Worm (Caenorhabditis elegans) whole organism, L4 larva: ENCODE results near the gene pag-3.

ENCODE experiments used
- F37D6.2 ChIP-seq: sonication (generic microtip); optimal IDR thresholded peaks from 2 replicates; lab custom pipeline; 2016; ENCODE audit warnings: mild to moderate bottlenecking, missing genetic modification characterization, missing compliant biosample characterization
- T20F7.1 ChIP-seq: fragments of 200-800 bp; sonication (Bioruptor generic); optimal IDR thresholded peaks from 2 replicates; lab custom pipeline; 2018; ENCODE audit warnings: mild to moderate bottlenecking, missing genetic modification characterization, missing compliant biosample characterization
- Y105C5A.15 ChIP-seq: fragments of 200-800 bp; sonication (Bioruptor generic); IDR thresholded peaks from 2 replicates; pipeline ENCODE4 v1.3.6; 2022; ENCODE audit warnings: missing genetic modification characterization, missing compliant biosample characterization
- ZK337.2 ChIP-seq: fragments of 200-800 bp; sonication (Bioruptor generic); IDR thresholded peaks from 2 replicates; pipeline ENCODE4 v1.3.6; 2022; ENCODE audit warnings: missing genetic modification reagents, missing genetic modification characterization, missing compliant biosample characterization
- aha-1 ChIP-seq: fragments of 150-350 bp; peaks from one replicate; lab custom pipeline; 2014; ENCODE audit warnings: missing biosample characterization, missing genetic modification characterization
- daf-16 ChIP-seq, 3 experiments: sonication (generic microtip); optimal IDR thresholded peaks; 2 replicates each; lab custom pipeline; 2016 to 2017; ENCODE audit warnings: missing genetic modification characterization in 3 of 3, missing genetic modification reagents in 3 of 3, mild to moderate bottlenecking in 2 of 3, missing compliant biosample characterization in 2 of 3, missing biosample characterization in 1 of 3, moderate library complexity in 1 of 3
- daf-8 ChIP-seq: fragments of 200-800 bp; sonication (Bioruptor generic); IDR thresholded peaks from 2 replicates; pipeline ENCODE4 v1.3.6; 2022; ENCODE audit warnings: missing genetic modification characterization, missing compliant biosample characterization
- dmd-6 ChIP-seq: fragments of 200-800 bp; sonication (Bioruptor generic); IDR thresholded peaks from 2 replicates; pipeline ENCODE4 v1.3.6; 2022; ENCODE audit warnings: missing genetic modification reagents, missing genetic modification characterization, missing compliant biosample characterization
- duxl-1 ChIP-seq: sonication (generic microtip); optimal IDR thresholded peaks from 2 replicates; lab custom pipeline; 2016; ENCODE audit warnings: mild to moderate bottlenecking, missing genetic modification characterization, moderate library complexity, missing compliant biosample characterization; ENCODE audit not compliant: poor library complexity
- dve-1 ChIP-seq: sonication (generic microtip); optimal IDR thresholded peaks from 2 replicates; lab custom pipeline; 2017; ENCODE audit warnings: antibody characterized with exemption, mild to moderate bottlenecking, missing genetic modification characterization, missing compliant biosample characterization; ENCODE audit not compliant: insufficient read depth
- egl-27 ChIP-seq: sonication (generic microtip); optimal IDR thresholded peaks from 3 replicates; lab custom pipeline; 2017; ENCODE audit warnings: missing biosample characterization, missing genetic modification reagents, missing genetic modification characterization
- hif-1 ChIP-seq, 2 experiments: sonication (generic microtip); optimal IDR thresholded peaks; 2 replicates each; lab custom pipeline; 2016 to 2017; ENCODE audit warnings: missing compliant biosample characterization in 2 of 2, missing genetic modification characterization in 2 of 2, missing genetic modification reagents in 2 of 2, missing genotype in 2 of 2, mild to moderate bottlenecking in 1 of 2
- hlh-11 ChIP-seq: fragments of 200-800 bp; sonication (Bioruptor generic); optimal IDR thresholded peaks from 2 replicates; lab custom pipeline; 2018; ENCODE audit warnings: mild to moderate bottlenecking, missing genetic modification characterization, missing compliant biosample characterization
- hlh-30 ChIP-seq: sonication (generic microtip); optimal IDR thresholded peaks from 2 replicates; lab custom pipeline; 2017; ENCODE audit warnings: antibody characterized with exemption, mild to moderate bottlenecking, missing genetic modification characterization, missing compliant biosample characterization; ENCODE audit not compliant: insufficient read depth
- hmg-1.1 ChIP-seq: fragments of 200-800 bp; sonication (Bioruptor generic); IDR thresholded peaks from 2 replicates; pipeline ENCODE4 v1.3.6; 2022; ENCODE audit warnings: missing genetic modification reagents, missing genetic modification characterization, missing compliant biosample characterization
- lin-1 ChIP-seq: fragments of 200-800 bp; sonication (Bioruptor generic); IDR thresholded peaks from 2 replicates; pipeline ENCODE4 v1.3.6; 2022; ENCODE audit warnings: missing genetic modification reagents, missing genetic modification characterization, missing compliant biosample characterization
- lin-38 ChIP-seq: fragments of 200-800 bp; sonication (Bioruptor generic); IDR thresholded peaks from 2 replicates; pipeline ENCODE4 v1.3.6; 2022; ENCODE audit warnings: missing genetic modification reagents, missing genetic modification characterization, missing compliant biosample characterization
- lsy-2 ChIP-seq, 2 experiments: fragments of 150-350 bp in 1 of 2; sonication (generic microtip) in 1 of 2; optimal IDR thresholded peaks; 2 replicates each; lab custom pipeline; 2014 to 2017; ENCODE audit warnings: missing biosample characterization in 2 of 2, missing genetic modification characterization in 2 of 2
- madf-9 ChIP-seq: fragments of 200-800 bp; sonication (Bioruptor generic); conservative IDR thresholded peaks from 2 replicates; pipeline ENCODE4 v1.3.6; 2022; ENCODE audit warnings: missing genetic modification reagents, missing genetic modification characterization, missing compliant biosample characterization
- mep-1 ChIP-seq: fragments of 150-350 bp; sonication (generic microtip); optimal IDR thresholded peaks from 3 replicates; lab custom pipeline; 2014; ENCODE audit warnings: missing biosample characterization, missing genetic modification characterization
- mes-2 ChIP-seq: sonication (generic microtip); optimal IDR thresholded peaks from 2 replicates; lab custom pipeline; 2016; ENCODE audit warnings: missing genotype, mild to moderate bottlenecking, missing genetic modification characterization, missing compliant biosample characterization; ENCODE audit not compliant: poor library complexity, severe bottlenecking
- mxl-2 ChIP-seq: fragments of 200-800 bp; sonication (Bioruptor generic); conservative IDR thresholded peaks from 2 replicates; pipeline ENCODE4 v1.3.6; 2022; ENCODE audit warnings: missing genetic modification reagents, missing genetic modification characterization, missing compliant biosample characterization
- mxl-3 ChIP-seq: fragments of 200-800 bp; sonication (Bioruptor generic); optimal IDR thresholded peaks from 2 replicates; lab custom pipeline; 2018; ENCODE audit warnings: mild to moderate bottlenecking, missing genetic modification characterization, missing compliant biosample characterization
- nhr-10 ChIP-seq: fragments of 150-350 bp; optimal IDR thresholded peaks from 2 replicates; lab custom pipeline; 2014; ENCODE audit warnings: missing biosample characterization, missing genetic modification characterization
- nhr-102 ChIP-seq: sonication (generic microtip); optimal IDR thresholded peaks from 2 replicates; lab custom pipeline; 2016; ENCODE audit warnings: mild to moderate bottlenecking, missing genetic modification characterization, moderate library complexity, missing compliant biosample characterization
- nhr-25 ChIP-seq: sonication (generic microtip); optimal IDR thresholded peaks from 2 replicates; lab custom pipeline; 2017; ENCODE audit warnings: missing genetic modification characterization, mild to moderate bottlenecking, missing compliant biosample characterization, antibody characterized with exemption, moderate library complexity, borderline replicate concordance; ENCODE audit not compliant: insufficient read depth
- nhr-28 ChIP-seq: fragments of 150-350 bp; optimal IDR thresholded peaks from 2 replicates; lab custom pipeline; 2014; ENCODE audit warnings: missing biosample characterization, missing genetic modification characterization
- nhr-48 ChIP-seq: sonication (generic microtip); optimal IDR thresholded peaks from 2 replicates; lab custom pipeline; 2016; ENCODE audit warnings: mild to moderate bottlenecking, missing genetic modification characterization, missing compliant biosample characterization
- nhr-76 ChIP-seq: fragments of 150-350 bp; optimal IDR thresholded peaks from 2 replicates; lab custom pipeline; 2014; ENCODE audit warnings: missing biosample characterization, missing genetic modification characterization
- nhr-77 ChIP-seq: fragments of 150-350 bp; optimal IDR thresholded peaks from 2 replicates; lab custom pipeline; 2014; ENCODE audit warnings: missing biosample characterization, missing genetic modification characterization
- php-3 ChIP-seq: fragments of 200-800 bp; sonication (Bioruptor generic); IDR thresholded peaks from 2 replicates; pipeline ENCODE4 v1.3.6; 2022; ENCODE audit warnings: missing genetic modification reagents, missing genetic modification characterization, missing compliant biosample characterization
- pqm-1 ChIP-seq: sonication (generic microtip); optimal IDR thresholded peaks from 2 replicates; lab custom pipeline; 2017; ENCODE audit warnings: missing biosample characterization, missing genetic modification characterization
- saeg-2 ChIP-seq: fragments of 200-800 bp; sonication (Bioruptor generic); IDR thresholded peaks from 2 replicates; pipeline ENCODE4 v1.3.6; 2022; ENCODE audit warnings: missing genetic modification reagents, missing genetic modification characterization, missing compliant biosample characterization
- skn-1 ChIP-seq: fragments of 150-350 bp; optimal IDR thresholded peaks from 2 replicates; lab custom pipeline; 2014; ENCODE audit warnings: missing biosample characterization, missing genetic modification characterization
- spr-1 ChIP-seq: sonication (generic microtip); optimal IDR thresholded peaks from 2 replicates; lab custom pipeline; 2016; ENCODE audit warnings: mild to moderate bottlenecking, missing genetic modification characterization, missing compliant biosample characterization
- tra-1 ChIP-seq: fragments of 200-800 bp; sonication (Bioruptor generic); IDR thresholded peaks from 2 replicates; pipeline ENCODE4 v1.3.6; 2022; ENCODE audit warnings: missing genetic modification reagents, missing genetic modification characterization, missing compliant biosample characterization
- unc-62 ChIP-seq, 3 experiments: fragments of 150-350 bp in 1 of 3; sonication (generic microtip); optimal IDR thresholded peaks in 2 of 3; peaks in 1 of 3; 1 replicate in 1 of 3; 2 replicates in 2 of 3; lab custom pipeline; 2014 to 2017; ENCODE audit warnings: missing biosample characterization in 3 of 3, missing genetic modification characterization in 3 of 3, missing genetic modification reagents in 3 of 3, missing genotype in 1 of 3
- zfp-3 ChIP-seq: fragments of 200-800 bp; sonication (Bioruptor generic); conservative IDR thresholded peaks from 2 replicates; pipeline ENCODE4 v1.3.6; 2022; ENCODE audit warnings: missing genetic modification reagents, missing genetic modification characterization, missing compliant biosample characterization
- zip-11 ChIP-seq: fragments of 200-800 bp; sonication (Bioruptor generic); IDR thresholded peaks from 2 replicates; pipeline ENCODE4 v1.3.6; 2022; ENCODE audit warnings: missing genetic modification characterization, missing compliant biosample characterization
- ztf-7 ChIP-seq: fragments of 150-350 bp; optimal IDR thresholded peaks from 2 replicates; lab custom pipeline; 2014; ENCODE audit warnings: missing biosample characterization, missing genetic modification characterization

The pag-3 gene

DNA sequence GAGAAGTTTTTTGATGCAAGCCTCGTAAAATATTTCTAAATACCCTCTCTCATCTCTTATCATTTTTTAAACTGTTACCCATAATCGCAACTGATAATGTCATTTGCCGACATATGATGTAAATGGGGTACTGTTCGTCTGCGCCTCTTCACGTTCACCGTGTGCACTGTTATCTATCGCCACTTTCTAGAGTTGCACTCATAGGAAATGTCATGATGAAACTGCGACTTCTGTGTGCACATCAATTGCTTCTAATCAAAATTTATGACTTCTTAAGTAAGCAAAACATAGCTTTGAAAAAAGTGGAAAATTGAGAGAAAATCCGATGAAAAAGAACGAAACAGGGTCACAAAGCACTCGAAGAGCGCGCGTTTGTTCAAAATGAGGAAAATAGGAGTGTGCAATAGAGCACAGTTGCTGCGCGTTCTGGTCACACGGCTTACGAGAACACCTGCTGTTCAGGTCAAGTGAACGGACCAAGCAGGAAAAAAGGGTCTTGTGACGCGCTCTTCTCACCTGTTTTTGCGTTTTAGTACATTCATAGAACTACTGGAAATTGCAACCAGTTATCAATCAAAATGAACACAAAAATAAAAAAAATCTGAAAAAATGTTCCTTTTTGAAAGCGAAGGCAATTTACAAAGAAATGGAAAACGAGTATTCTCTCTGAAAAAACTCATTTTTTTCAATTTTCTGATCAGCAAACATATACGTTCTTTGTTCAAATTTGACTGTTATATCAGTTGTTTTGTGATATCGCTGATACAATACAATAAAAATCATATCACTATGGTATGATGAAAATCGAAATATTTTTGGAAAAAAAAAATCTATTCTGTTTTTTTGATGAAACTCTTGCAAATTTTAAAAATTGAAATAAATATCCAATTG is 7.7 kb downstream of the pag-3 start:
- peak; percentile 52 for TF ChIP-seq T20F7.1 (GFP tag; lab: Kevin White, UChicago)
- peak; percentile 30; the same call in 1 of the 2 replicates for TF ChIP-seq madf-9 (GFP tag; lab: Robert Waterston, UW)
- TF ChIP-seq mes-2 (tag; lab: Kevin White, UChicago): peak; percentile 30
- no peak for TF ChIP-seq nhr-76 (tag; lab: Kevin White, UChicago)
- TF ChIP-seq zip-11: no peak
- peak; percentile 42; the same call in 1 of the 2 replicates for TF ChIP-seq lin-1 (GFP tag; lab: Robert Waterston, UW)
- no peak for TF ChIP-seq spr-1 (tag; lab: Kevin White, UChicago)
- TF ChIP-seq pqm-1 (tag; lab: Kevin White, UChicago): peak; percentile 88
- no peak for TF ChIP-seq mxl-2
- TF ChIP-seq nhr-77: peak; percentile 28
- TF ChIP-seq ZK337.2: no peak
- TF ChIP-seq F37D6.2 (tag; lab: Kevin White, UChicago): no peak
- peak; percentile 78 for TF ChIP-seq nhr-28
- peak; percentile 11 to 93 for TF ChIP-seq unc-62 (GFP tag; optimal IDR thresholded peaks at IDR 0.05 in 1 of 2; lab: Kevin White, UChicago)
- no peak for TF ChIP-seq unc-62 (tag; optimal IDR thresholded peaks at IDR 0.05; lab: Kevin White, UChicago)
- TF ChIP-seq ztf-7 (tag; lab: Kevin White, UChicago): peak; percentile 98
- peak; percentile 71 for TF ChIP-seq nhr-102 (tag; lab: Kevin White, UChicago)
- peak; percentile 31 for TF ChIP-seq mep-1 (tag; lab: Kevin White, UChicago)
- TF ChIP-seq php-3 (GFP tag; lab: Robert Waterston, UW): peak; percentile 81; the same call in 1 of the 2 replicates
- TF ChIP-seq skn-1 (tag; lab: Kevin White, UChicago): no peak
- peak; percentile 36 for TF ChIP-seq aha-1 (tag; lab: Kevin White, UChicago)
- TF ChIP-seq hif-1 (tag; optimal IDR thresholded peaks at IDR 0.05; lab: Kevin White, UChicago): peak in 1 of 2 experiments; percentile 11
- no peak for TF ChIP-seq egl-27
- peak; percentile 84 for TF ChIP-seq hlh-11 (tag; lab: Kevin White, UChicago)
- TF ChIP-seq daf-16 (GFP tag; optimal IDR thresholded peaks at IDR 0.05; lab: Kevin White, UChicago): peak in 1 of 2 experiments; percentile 25
- peak; percentile 75 for TF ChIP-seq daf-16 (tag; optimal IDR thresholded peaks at IDR 0.05; lab: Kevin White, UChicago)
- peak; percentile 32 for TF ChIP-seq mxl-3 (GFP tag; lab: Kevin White, UChicago)
- TF ChIP-seq lin-38: peak; percentile 70
- TF ChIP-seq hmg-1.1 (GFP tag; lab: Robert Waterston, UW): 0 out of 2 replicates have a peak, but pooled peaks have one; percentile 38
- TF ChIP-seq dve-1 (tag; lab: Kevin White, UChicago): peak; percentile 84
- peak; percentile 82 for TF ChIP-seq nhr-48 (tag; lab: Kevin White, UChicago)
- TF ChIP-seq hlh-30 (tag; lab: Kevin White, UChicago): peak; percentile 95
- TF ChIP-seq duxl-1 (tag; lab: Kevin White, UChicago): no peak
- TF ChIP-seq dmd-6 (GFP tag; lab: Robert Waterston, UW): peak; percentile 86
- peak in 1 of 2 experiments; percentile 42 for TF ChIP-seq lsy-2 (tag; optimal IDR thresholded peaks at IDR 0.05; lab: Kevin White, UChicago)
- no peak for TF ChIP-seq nhr-10 (tag; lab: Kevin White, UChicago)
- TF ChIP-seq daf-8: no peak
- 0 out of 2 replicates have a peak, but pooled peaks have one; percentile 57 for TF ChIP-seq tra-1 (GFP tag; lab: Robert Waterston, UW)
- TF ChIP-seq, all 104 proteins: peak for 25

DNA sequence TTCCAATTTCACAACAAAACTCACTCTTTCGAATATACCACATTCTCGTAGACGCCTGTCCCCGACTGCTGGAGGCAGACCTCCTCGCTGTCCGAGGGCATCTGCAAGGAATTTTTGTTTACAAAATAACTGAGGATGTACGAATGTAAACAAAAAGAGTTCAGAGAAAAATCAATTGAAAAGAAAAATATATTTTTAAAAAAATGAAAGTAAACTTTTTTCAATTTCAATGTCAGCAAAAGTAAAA is 8.3 kb downstream of the pag-3 start, which contains the start of gene mrp-5:
Gene mrp-5 (minus strand): TSS at position 101 of the 247 bp plus-strand sequence.
- TF ChIP-seq zfp-3 (GFP tag; lab: Robert Waterston, UW) (no peak), Y105C5A.15 (no peak), saeg-2 (GFP tag; lab: Robert Waterston, UW) (no peak), nhr-25 (tag; lab: Kevin White, UChicago) (no peak)
